Fruit fly (Drosophila melanogaster): ENCODE measurements around the gene CG10680.

CG10680 gene

DNA sequence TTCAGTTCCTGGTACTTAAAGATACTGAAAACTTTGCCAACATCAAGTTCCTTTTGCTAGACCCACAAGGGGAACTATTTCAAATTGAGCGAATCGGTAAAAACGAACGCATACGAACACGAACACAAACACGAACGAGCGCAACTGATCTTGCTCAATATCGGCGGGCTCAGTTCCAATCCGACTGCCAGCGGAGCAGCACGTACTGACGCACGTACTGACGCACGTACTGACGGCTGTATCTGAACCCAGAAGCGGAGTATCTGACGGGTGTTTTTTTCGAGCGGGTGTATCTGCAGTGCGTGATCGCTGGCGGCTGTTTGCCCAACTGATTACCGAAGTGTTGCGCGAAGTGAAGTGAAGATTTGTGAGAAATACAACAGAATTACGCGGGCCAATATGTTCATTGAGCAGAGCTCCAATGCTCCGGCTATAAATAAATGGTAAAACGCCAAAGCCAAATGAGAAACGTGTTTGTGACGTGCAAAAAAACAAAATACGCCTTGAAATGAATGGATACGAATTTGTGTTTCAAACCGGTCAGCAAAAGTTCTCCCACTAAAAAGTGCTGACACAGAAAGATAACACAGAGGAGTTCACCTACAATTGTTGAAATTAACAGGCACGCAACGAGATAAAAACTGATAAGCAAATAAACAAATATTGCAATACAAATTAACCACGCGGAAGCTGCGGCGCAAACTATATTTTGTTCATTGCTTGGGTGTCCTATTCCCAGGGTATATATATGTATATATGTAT, 28.7 kb upstream of the CG10680 start (continued):
- no peak for TF ChIP-seq seq (GFP tag; IDR thresholded peaks at IDR 0.05)
- TF ChIP-seq ftz-f1 (GFP tag; optimal IDR thresholded peaks at IDR 0.05) = peak; percentile 31
- no peak for TF ChIP-seq lmd (GFP tag; IDR thresholded peaks at IDR 0.05)
- peak; percentile 69 for TF ChIP-seq grn (GFP tag; optimal IDR thresholded peaks at IDR 0.05)
- TF ChIP-seq shn (GFP tag; optimal IDR thresholded peaks at IDR 0.05) = no peak
- peak; percentile 23 for TF ChIP-seq PHDP (tag; optimal IDR thresholded peaks at IDR 0.05)
- TF ChIP-seq fd3F (GFP tag; optimal IDR thresholded peaks at IDR 0.05) = no peak
- TF ChIP-seq CG11504 (tag; optimal IDR thresholded peaks at IDR 0.05) = peak; percentile 20
- no peak for TF ChIP-seq CG11560 (tag; IDR thresholded peaks at IDR 0.05)
- TF ChIP-seq repo (GFP tag; optimal IDR thresholded peaks at IDR 0.05) = no peak
- peak; percentile 10 for TF ChIP-seq CoRest (tag; optimal IDR thresholded peaks at IDR 0.05)
- peak; percentile 42 for TF ChIP-seq sd (tag; optimal IDR thresholded peaks at IDR 0.05)
- no peak for TF ChIP-seq ems (GFP tag; optimal IDR thresholded peaks at IDR 0.05)
- peak; percentile 70 for TF ChIP-seq nom (GFP tag; optimal IDR thresholded peaks at IDR 0.05)
- TF ChIP-seq Side (GFP tag; optimal IDR thresholded peaks at IDR 0.05) = no peak
- no peak for TF ChIP-seq CG17802 (tag; optimal IDR thresholded peaks at IDR 0.05)
- peak; percentile 1 to 20 for TF ChIP-seq bsh (GFP tag; optimal IDR thresholded peaks at IDR 0.05)
- peak; percentile 39 for TF ChIP-seq Dad (GFP tag; optimal IDR thresholded peaks at IDR 0.05)
- TF ChIP-seq row (GFP tag; IDR thresholded peaks at IDR 0.05) = peak; percentile 10; the same call in 1 of the 3 replicates
- TF ChIP-seq Gsc (GFP tag; IDR thresholded peaks at IDR 0.05) = no peak
- TF ChIP-seq Adf1 (GFP tag; IDR thresholded peaks at IDR 0.05) = peak; percentile 58; the same call in 1 of the 2 replicates
- TF ChIP-seq Six4 (GFP tag; optimal IDR thresholded peaks at IDR 0.05) = no peak
- no peak for TF ChIP-seq CG12942 (GFP tag; optimal IDR thresholded peaks at IDR 0.05)
- TF ChIP-seq Dek (tag; optimal IDR thresholded peaks at IDR 0.05) = peak; percentile 13
- TF ChIP-seq pita (GFP tag; optimal IDR thresholded peaks at IDR 0.05) = no peak
- TF ChIP-seq CG2116 (GFP tag; optimal IDR thresholded peaks at IDR 0.05) = no peak
- TF ChIP-seq Rx (GFP tag; IDR thresholded peaks at IDR 0.05) = no peak
- TF ChIP-seq z (GFP tag; IDR thresholded peaks at IDR 0.05) = peak; percentile 68; the same call in 2 of the 3 replicates
- TF ChIP-seq gcm2 (GFP tag; optimal IDR thresholded peaks at IDR 0.05) = no peak
- TF ChIP-seq CG2875 (GFP tag; optimal IDR thresholded peaks at IDR 0.05) = no peak
- TF ChIP-seq caup (GFP tag; optimal IDR thresholded peaks at IDR 0.05; ENCODE audit: severe bottlenecking) = peak; percentile 29
- TF ChIP-seq CG6272 (GFP tag; IDR thresholded peaks at IDR 0.05) = no peak
- no peak for TF ChIP-seq CG2889 (GFP tag; IDR thresholded peaks at IDR 0.05)
- TF ChIP-seq gro (GFP tag; optimal IDR thresholded peaks at IDR 0.05) = peak; percentile 36
- TF ChIP-seq gsb (GFP tag; IDR thresholded peaks at IDR 0.05) = no peak
- 0 out of 2 replicates have a peak, but pooled peaks have one; percentile 14 for TF ChIP-seq cas (GFP tag; IDR thresholded peaks at IDR 0.05)
- TF ChIP-seq CG14441 (GFP tag; IDR thresholded peaks at IDR 0.05) = no peak
- TF ChIP-seq CG1647 (GFP tag; optimal IDR thresholded peaks at IDR 0.05) = no peak
- TF ChIP-seq CG7839 (tag; optimal IDR thresholded peaks at IDR 0.05) = peak; percentile 3
- no peak for TF ChIP-seq CG8944 (GFP tag; optimal IDR thresholded peaks at IDR 0.05)
- TF ChIP-seq slbo (GFP tag; IDR thresholded peaks at IDR 0.05) = peak; percentile 44
- peak; percentile 11 for TF ChIP-seq CG3281 (GFP tag; optimal IDR thresholded peaks at IDR 0.05)
- no peak for TF ChIP-seq CG18011 (GFP tag; optimal IDR thresholded peaks at IDR 0.05)
- TF ChIP-seq lab (GFP tag; optimal IDR thresholded peaks at IDR 0.05) = peak; percentile 65
- TF ChIP-seq Tbp (GFP tag; optimal IDR thresholded peaks at IDR 0.05) = no peak
- TF ChIP-seq mld (GFP tag; IDR thresholded peaks at IDR 0.05; ENCODE audit: partially characterized antibody) = no peak
- no peak for TF ChIP-seq hkb (optimal IDR thresholded peaks at IDR 0.05)
- peak; percentile 46; the same call in 1 of the 2 replicates for TF ChIP-seq hkb (GFP tag; IDR thresholded peaks at IDR 0.05)
- TF ChIP-seq twi (tag; optimal IDR thresholded peaks at IDR 0.05) = peak; percentile 14
- peak; percentile 99 for TF ChIP-seq Deaf1 (tag; optimal IDR thresholded peaks at IDR 0.05)

Measured in whole organism, embryonic.